Fruit fly (Drosophila melanogaster) whole organism, larva: ENCODE measurements around the gene CG14075.

Source experiments
- noc ChIP-seq: fragments of 200-800 bp; sonication (Bioruptor generic); optimal IDR thresholded peaks from 3 replicates; lab custom pipeline; 2019; ENCODE audit warnings: missing biosample characterization, mild to moderate bottlenecking, missing genetic modification characterization, moderate library complexity

The CG14075 gene

dm6 chr3L:19018440-19018839 lies 33.7 kb downstream of the CG14075 start:
- TF ChIP-seq noc (tag; lab: Kevin White, UChicago) = no peak

- TF ChIP-seq noc (tag; lab: Kevin White, UChicago) = peak; percentile 86
Measured at dm6 chr3L:19019308-19019749, 34.6 kb downstream of the CG14075 start.

dm6 chr3L:19020467-19020866 lies 35.7 kb downstream of the CG14075 start:
- no peak for TF ChIP-seq noc (tag; lab: Kevin White, UChicago)

- TF ChIP-seq noc (tag; lab: Kevin White, UChicago) = no peak
Measured at dm6 chr3L:19021701-19022100, 36.9 kb downstream of the CG14075 start.

dm6 chr3L:19024800-19025199 lies 40.0 kb downstream of the CG14075 start:
- no peak for TF ChIP-seq noc (tag; lab: Kevin White, UChicago)

- TF ChIP-seq noc (tag; lab: Kevin White, UChicago) = no peak
Measured at dm6 chr3L:19027172-19027571, 42.4 kb downstream of the CG14075 start.

dm6 chr3L:19031858-19032257 lies 47.1 kb downstream of the CG14075 start:
- no peak for TF ChIP-seq noc (tag; lab: Kevin White, UChicago)

dm6 chr3L:19032676-19033075 lies 47.9 kb downstream of the CG14075 start:
- TF ChIP-seq noc (tag; lab: Kevin White, UChicago) = no peak

- TF ChIP-seq noc (tag; lab: Kevin White, UChicago) = no peak
Measured at dm6 chr3L:19033154-19033811, 48.5 kb downstream of the CG14075 start.
